Worm (Caenorhabditis elegans) whole organism, L1 larva: ENCODE results near the gene Y60A3A.19.

Experiments
- C16A3.4 ChIP-seq: fragments of 150-350 bp; optimal IDR thresholded peaks from 2 replicates; lab custom pipeline; 2014; ENCODE audit warnings: missing biosample characterization, missing genetic modification characterization
- ama-1 ChIP-seq: fragments of 150-350 bp; optimal IDR thresholded peaks from 2 replicates; lab custom pipeline; 2014
- efl-1 ChIP-seq, 4 experiments: fragments of 150-350 bp; optimal IDR thresholded peaks in 3 of 4; peaks in 1 of 4; 1 replicate in 1 of 4; 2 replicates in 3 of 4; lab custom pipeline; 2014; ENCODE audit warnings: missing biosample characterization in 2 of 4, missing genetic modification characterization in 2 of 4, missing genetic modification reagents in 2 of 4
- fos-1 ChIP-seq: fragments of 150-350 bp; optimal IDR thresholded peaks from 2 replicates; lab custom pipeline; 2014; ENCODE audit warnings: missing biosample characterization, missing genetic modification characterization
- lin-14 ChIP-seq: fragments of 200-800 bp; sonication (Bioruptor generic); optimal IDR thresholded peaks from 2 replicates; lab custom pipeline; 2018; ENCODE audit warnings: mild to moderate bottlenecking, missing genetic modification characterization, moderate library complexity, missing compliant biosample characterization
- nhr-47 ChIP-seq: sonication (generic microtip); optimal IDR thresholded peaks from 2 replicates; lab custom pipeline; 2016; ENCODE audit warnings: mild to moderate bottlenecking, missing genetic modification characterization, moderate library complexity, missing compliant biosample characterization
- nhr-71 ChIP-seq: sonication (generic microtip); optimal IDR thresholded peaks from 2 replicates; lab custom pipeline; 2016; ENCODE audit warnings: mild to moderate bottlenecking, missing genetic modification characterization, moderate library complexity, missing compliant biosample characterization
- unc-62 ChIP-seq: fragments of 150-350 bp; optimal IDR thresholded peaks from 2 replicates; lab custom pipeline; 2014; ENCODE audit warnings: missing biosample characterization, missing genetic modification reagents, missing genetic modification characterization

DNA sequence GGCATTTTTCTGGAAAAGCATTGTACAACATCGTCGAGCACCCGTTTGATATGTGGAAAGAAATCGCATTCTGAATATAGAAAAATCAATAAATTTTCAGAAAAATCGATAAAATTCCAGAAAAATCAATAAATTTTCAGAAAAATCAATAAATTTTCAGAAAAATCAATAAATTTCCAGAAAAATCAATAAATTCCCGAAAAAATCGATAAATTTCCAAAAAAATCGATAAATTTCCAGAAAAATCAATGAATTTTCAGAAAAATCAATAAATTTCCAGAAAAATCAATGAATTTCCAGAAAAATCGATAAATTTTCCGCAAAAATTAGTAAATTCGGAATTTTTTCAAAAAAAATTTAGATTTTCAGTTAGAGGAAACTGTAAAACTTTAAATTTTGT is 9.0 kb upstream of the Y60A3A.19 start, which contains the start of gene fars-2:
- TF ChIP-seq unc-62 (no peak), C16A3.4 (tag; lab: Kevin White, UChicago) (no peak), nhr-47 (tag; lab: Kevin White, UChicago) (no peak), ama-1 (lab: Kevin White, UChicago) (no peak), nhr-71 (no peak), fos-1 (tag; lab: Kevin White, UChicago) (no peak), lin-14 (GFP tag; lab: Kevin White, UChicago) (no peak), efl-1 (optimal IDR thresholded peaks at IDR 0.05; lab: Kevin White, UChicago) (no peak), efl-1 (GFP tag; optimal IDR thresholded peaks at IDR 0.05 in 1 of 2; lab: Kevin White, UChicago) (no peak)
